Fruit fly (Drosophila melanogaster) whole organism, embryonic: Measurements from ENCODE around the gene ND-SGDH.
A peak's percentile ranks its signal among the peaks of the same experiment; 100 is the strongest.

Experiments
- Abd-B ChIP-seq: fragments of 200-800 bp; sonication (Bioruptor generic); optimal IDR thresholded peaks from 2 replicates; lab custom pipeline; 2018; ENCODE audit warnings: missing biosample characterization, mild to moderate bottlenecking, missing genetic modification characterization, moderate library complexity
- Bteb2 ChIP-seq: fragments of 200-800 bp; sonication (Bioruptor generic); optimal IDR thresholded peaks from 2 replicates; lab custom pipeline; 2016; ENCODE audit warnings: missing biosample characterization, missing genetic modification characterization
- CG11093 ChIP-seq: fragments of 200-800 bp; sonication (Bioruptor generic); IDR thresholded peaks from 3 replicates; pipeline ENCODE4 v1.3.6; 2022; ENCODE audit warnings: missing biosample characterization, missing genetic modification characterization
- CG12219 ChIP-seq: fragments of 200-800 bp; sonication (Bioruptor generic); optimal IDR thresholded peaks from 3 replicates; lab custom pipeline; 2018; ENCODE audit warnings: missing biosample characterization, mild to moderate bottlenecking, missing genetic modification characterization
- CG13123 ChIP-seq: fragments of 200-800 bp; sonication (Bioruptor generic); optimal IDR thresholded peaks from 2 replicates; lab custom pipeline; 2016; ENCODE audit warnings: missing biosample characterization, missing genetic modification characterization
- CG15601 ChIP-seq: fragments of 200-800 bp; sonication (Bioruptor generic); optimal IDR thresholded peaks from 3 replicates; lab custom pipeline; 2019; ENCODE audit warnings: missing biosample characterization, mild to moderate bottlenecking, missing genetic modification characterization, moderate library complexity
- CG15696 ChIP-seq: fragments of 200-800 bp; sonication (Bioruptor generic); optimal IDR thresholded peaks from 2 replicates; lab custom pipeline; 2019; ENCODE audit warnings: missing biosample characterization, mild to moderate bottlenecking, missing genetic modification characterization, moderate library complexity
- CG17359 ChIP-seq: fragments of 200-800 bp; sonication (Bioruptor generic); optimal IDR thresholded peaks from 3 replicates; lab custom pipeline; 2018; ENCODE audit warnings: missing biosample characterization, mild to moderate bottlenecking, missing genetic modification characterization, moderate library complexity
- CG18262 ChIP-seq: fragments of 200-800 bp; optimal IDR thresholded peaks from 3 replicates; lab custom pipeline; 2019; ENCODE audit warnings: missing biosample characterization, mild to moderate bottlenecking, missing genetic modification characterization, moderate library complexity
- CG2875 ChIP-seq: fragments of 200-800 bp; sonication (Bioruptor generic); optimal IDR thresholded peaks from 2 replicates; lab custom pipeline; 2017; ENCODE audit warnings: missing biosample characterization, mild to moderate bottlenecking, missing genetic modification characterization, missing genetic modification reagents
- CG30431 ChIP-seq: fragments of 200-800 bp; sonication (Bioruptor generic); optimal IDR thresholded peaks from 2 replicates; lab custom pipeline; 2017; ENCODE audit warnings: missing biosample characterization, missing genetic modification characterization
- CG31365 ChIP-seq: fragments of 200-800 bp; sonication (Bioruptor generic); optimal IDR thresholded peaks from 2 replicates; lab custom pipeline; 2018; ENCODE audit warnings: missing biosample characterization, mild to moderate bottlenecking, missing genetic modification characterization
- CG31441 ChIP-seq: fragments of 200-800 bp; sonication (Bioruptor generic); IDR thresholded peaks from 2 replicates; pipeline ENCODE4 v1.3.6; 2022; ENCODE audit warnings: missing biosample characterization, missing genetic modification characterization
- CG34422 ChIP-seq: fragments of 200-800 bp; sonication (Bioruptor generic); IDR thresholded peaks from 3 replicates; pipeline ENCODE4 v1.3.6; 2022; ENCODE audit warnings: missing biosample characterization, missing genetic modification characterization
- CG6683 ChIP-seq: fragments of 200-800 bp; sonication (Bioruptor generic); optimal IDR thresholded peaks from 2 replicates; lab custom pipeline; 2017; ENCODE audit warnings: missing biosample characterization, mild to moderate bottlenecking, missing genetic modification characterization, missing genetic modification reagents
- CG6854 ChIP-seq: fragments of 200-800 bp; sonication (Bioruptor generic); optimal IDR thresholded peaks from 3 replicates; lab custom pipeline; 2017; ENCODE audit warnings: missing biosample characterization, mild to moderate bottlenecking, missing genetic modification characterization
- CG7928 ChIP-seq: fragments of 200-800 bp; sonication (Bioruptor generic); optimal IDR thresholded peaks from 2 replicates; lab custom pipeline; 2017; ENCODE audit warnings: missing biosample characterization, mild to moderate bottlenecking, missing genetic modification characterization
- Dad ChIP-seq: fragments of 200-800 bp; sonication (Bioruptor generic); optimal IDR thresholded peaks from 3 replicates; lab custom pipeline; 2016; ENCODE audit warnings: missing biosample characterization, missing genetic modification characterization
- Dek ChIP-seq: fragments of 200-800 bp; sonication (Bioruptor generic); optimal IDR thresholded peaks from 3 replicates; lab custom pipeline; 2019; ENCODE audit warnings: missing biosample characterization, mild to moderate bottlenecking, missing genetic modification characterization, moderate library complexity
- Doc2 ChIP-seq: fragments of 200-800 bp; sonication (Bioruptor generic); IDR thresholded peaks from 2 replicates; pipeline ENCODE4 v1.3.6; 2022; ENCODE audit warnings: missing biosample characterization, missing genetic modification characterization
- Hr51 ChIP-seq, 2 experiments: fragments of 200-800 bp; sonication (Bioruptor generic); optimal IDR thresholded peaks; 2 replicates in 1 of 2; 3 replicates in 1 of 2; lab custom pipeline; 2016 to 2018; ENCODE audit warnings: missing biosample characterization in 2 of 2, missing genetic modification characterization in 2 of 2, mild to moderate bottlenecking in 1 of 2, moderate library complexity in 1 of 2
- Hr78 ChIP-seq, 2 experiments: fragments of 200-800 bp in 1 of 2; fragments of >200 bp in 1 of 2; sonication (Bioruptor generic) in 1 of 2; optimal IDR thresholded peaks; 2 replicates each; lab custom pipeline; 2017 to 2019; ENCODE audit warnings: missing biosample characterization in 2 of 2, missing genetic modification characterization in 2 of 2, mild to moderate bottlenecking in 1 of 2, moderate library complexity in 1 of 2
- Med ChIP-seq: fragments of 200-800 bp; sonication (Bioruptor generic); peaks from one replicate; lab custom pipeline; 2016; ENCODE audit warnings: missing biosample characterization, missing genetic modification characterization, mild to moderate bottlenecking, inconsistent platforms, moderate library complexity
- NC2β ChIP-seq: fragments of 200-800 bp; sonication (Bioruptor generic); optimal IDR thresholded peaks from 2 replicates; lab custom pipeline; 2016; ENCODE audit warnings: missing biosample characterization, missing genetic modification characterization
- Poxn ChIP-seq: fragments of 200-800 bp; sonication (Bioruptor generic); IDR thresholded peaks from 2 replicates; pipeline ENCODE4 v1.3.6; 2022; ENCODE audit warnings: missing biosample characterization, missing genetic modification characterization
- Tbp ChIP-seq: fragments of >200 bp; optimal IDR thresholded peaks from 2 replicates; lab custom pipeline; 2018; ENCODE audit warnings: missing biosample characterization, missing genetic modification characterization
- aop ChIP-seq: fragments of 200-800 bp; sonication (Bioruptor generic); IDR thresholded peaks from 2 replicates; pipeline ENCODE4 v1.3.6; 2022; ENCODE audit warnings: missing biosample characterization, missing genetic modification characterization
- bigmax ChIP-seq: fragments of 200-800 bp; sonication (Bioruptor generic); optimal IDR thresholded peaks from 2 replicates; lab custom pipeline; 2018; ENCODE audit warnings: missing biosample characterization, mild to moderate bottlenecking, missing genetic modification characterization
- chinmo ChIP-seq: fragments of 200-800 bp; sonication (Bioruptor generic); IDR thresholded peaks from 4 replicates; pipeline ENCODE4 v1.3.6; 2022; ENCODE audit warnings: missing biosample characterization, missing genetic modification characterization; ENCODE audit not compliant: partially characterized antibody
- croc ChIP-seq: fragments of 200-800 bp; sonication (Bioruptor generic); conservative IDR thresholded peaks from 3 replicates; pipeline ENCODE4 v1.3.6; 2022; ENCODE audit warnings: missing biosample characterization, missing genetic modification characterization
- danr ChIP-seq: fragments of 200-800 bp; sonication (Bioruptor generic); IDR thresholded peaks from 2 replicates; pipeline ENCODE4 v1.3.6; 2022; ENCODE audit warnings: missing biosample characterization, missing genetic modification characterization
- dmrt99B ChIP-seq: fragments of 200-800 bp; sonication (Bioruptor generic); optimal IDR thresholded peaks from 2 replicates; lab custom pipeline; 2018; ENCODE audit warnings: missing biosample characterization, mild to moderate bottlenecking, missing genetic modification characterization, moderate library complexity
- en ChIP-seq: fragments of 200-800 bp; sonication (Bioruptor generic); optimal IDR thresholded peaks from 2 replicates; lab custom pipeline; 2016; ENCODE audit warnings: missing biosample characterization, missing genetic modification characterization
- esg ChIP-seq: fragments of 200-800 bp; sonication (Bioruptor generic); conservative IDR thresholded peaks from 2 replicates; pipeline ENCODE4 v1.3.6; 2022; ENCODE audit warnings: missing biosample characterization, missing genetic modification characterization
- fd96Cb ChIP-seq: fragments of 200-800 bp; sonication (Bioruptor generic); optimal IDR thresholded peaks from 2 replicates; lab custom pipeline; 2018; ENCODE audit warnings: missing biosample characterization, mild to moderate bottlenecking, missing genetic modification characterization, moderate library complexity
- fru ChIP-seq: fragments of >200 bp; optimal IDR thresholded peaks from 2 replicates; lab custom pipeline; 2017
- gfzf ChIP-seq: fragments of 200-800 bp; sonication (Bioruptor generic); optimal IDR thresholded peaks from 2 replicates; lab custom pipeline; 2016; ENCODE audit warnings: missing biosample characterization, mild to moderate bottlenecking, missing genetic modification characterization, moderate library complexity
- h ChIP-seq: fragments of >200 bp; optimal IDR thresholded peaks from 2 replicates; lab custom pipeline; 2017
- hkb ChIP-seq, 2 experiments: fragments of 200-800 bp in 1 of 2; fragments of >200 bp in 1 of 2; sonication (Bioruptor generic) in 1 of 2; IDR thresholded peaks in 1 of 2; optimal IDR thresholded peaks in 1 of 2; 2 replicates each; pipeline versions ENCODE4 v1.3.6 to Lab custom; 2017 to 2022; ENCODE audit warnings: missing biosample characterization in 1 of 2, missing genetic modification characterization in 1 of 2
- insv ChIP-seq, 2 experiments: fragments of 200-800 bp; sonication (Bioruptor generic); optimal IDR thresholded peaks; 3 replicates each; lab custom pipeline; 2016 to 2018; ENCODE audit warnings: missing biosample characterization in 2 of 2, missing genetic modification characterization in 2 of 2
- maf-S ChIP-seq: fragments of 200-800 bp; sonication (Bioruptor generic); optimal IDR thresholded peaks from 2 replicates; lab custom pipeline; 2016; ENCODE audit warnings: missing biosample characterization, missing genetic modification characterization
- org-1 ChIP-seq: fragments of 200-800 bp; sonication (Bioruptor generic); optimal IDR thresholded peaks from 2 replicates; lab custom pipeline; 2017; ENCODE audit warnings: missing biosample characterization, missing genetic modification characterization
- pb ChIP-seq: fragments of 200-800 bp; sonication (Bioruptor generic); optimal IDR thresholded peaks from 3 replicates; lab custom pipeline; 2016; ENCODE audit warnings: missing biosample characterization, missing genetic modification characterization
- pzg ChIP-seq: fragments of 200-800 bp; sonication (Bioruptor generic); optimal IDR thresholded peaks from 3 replicates; lab custom pipeline; 2018; ENCODE audit warnings: missing biosample characterization, mild to moderate bottlenecking, missing genetic modification characterization, moderate library complexity
- run ChIP-seq: fragments of 200-800 bp; sonication (Bioruptor generic); optimal IDR thresholded peaks from 3 replicates; lab custom pipeline; 2018; ENCODE audit warnings: missing biosample characterization, mild to moderate bottlenecking, missing genetic modification characterization
- sim ChIP-seq: fragments of 200-800 bp; sonication (Bioruptor generic); IDR thresholded peaks from 2 replicates; pipeline ENCODE4 v1.3.6; 2022; ENCODE audit warnings: missing biosample characterization, missing genetic modification characterization
- slp2 ChIP-seq: fragments of 200-800 bp; sonication (Bioruptor generic); optimal IDR thresholded peaks from 2 replicates; lab custom pipeline; 2016; ENCODE audit warnings: missing biosample characterization, missing genetic modification characterization
- so ChIP-seq: fragments of 200-800 bp; sonication (Bioruptor generic); IDR thresholded peaks from 3 replicates; pipeline ENCODE4 v1.3.6; 2022; ENCODE audit warnings: missing biosample characterization, missing genetic modification characterization
- sob ChIP-seq: fragments of 200-800 bp; sonication (Bioruptor generic); IDR thresholded peaks from 2 replicates; pipeline ENCODE4 v1.3.6; 2022; ENCODE audit warnings: missing biosample characterization, missing genetic modification characterization
- tgo ChIP-seq: fragments of 200-800 bp; sonication (Bioruptor generic); IDR thresholded peaks from 3 replicates; pipeline ENCODE4 v1.3.6; 2022; ENCODE audit warnings: missing biosample characterization, missing genetic modification characterization
- tna ChIP-seq: fragments of 200-800 bp; sonication (Bioruptor generic); IDR thresholded peaks from 2 replicates; pipeline ENCODE4 v1.3.6; 2022; ENCODE audit warnings: missing biosample characterization, missing genetic modification characterization; ENCODE audit not compliant: partially characterized antibody

Gene ND-SGDH

dm6 chr3L:12162156-12162682 lies 23.8 kb upstream of the ND-SGDH start (continued):
- TF ChIP-seq maf-S (GFP tag; lab: Kevin White, UChicago): no peak
- no peak for TF ChIP-seq h (lab: Kevin White, UChicago)
- TF ChIP-seq CG12219 (GFP tag; lab: Kevin White, UChicago): no peak
- peak; percentile 83 for TF ChIP-seq Med (GFP tag; lab: Kevin White, UChicago)
- no peak for TF ChIP-seq insv (GFP tag; optimal IDR thresholded peaks at IDR 0.05; lab: Kevin White, UChicago)
- no peak for TF ChIP-seq CG31441
- no peak for TF ChIP-seq Doc2 (GFP tag; lab: Robert Waterston, UW)
- TF ChIP-seq fd96Cb (tag; lab: Kevin White, UChicago): no peak
- no peak for TF ChIP-seq croc
- TF ChIP-seq org-1: no peak
- no peak for TF ChIP-seq NC2β (GFP tag; lab: Kevin White, UChicago)
- no peak for TF ChIP-seq bigmax (GFP tag; lab: Kevin White, UChicago)
- TF ChIP-seq Poxn (GFP tag; lab: Robert Waterston, UW): no peak
- no peak for TF ChIP-seq CG18262 (tag; lab: Kevin White, UChicago)
- TF ChIP-seq hkb (optimal IDR thresholded peaks at IDR 0.05; lab: Kevin White, UChicago): no peak
- TF ChIP-seq hkb (GFP tag; IDR thresholded peaks at IDR 0.05; lab: Robert Waterston, UW): no peak
- TF ChIP-seq en: no peak
- no peak for TF ChIP-seq CG6683 (GFP tag; lab: Kevin White, UChicago)
- TF ChIP-seq CG34422 (GFP tag; lab: Robert Waterston, UW): no peak
- no peak for TF ChIP-seq CG11093 (GFP tag; lab: Robert Waterston, UW)
- TF ChIP-seq fru: no peak
- no peak for TF ChIP-seq Abd-B
- TF ChIP-seq aop (GFP tag; lab: Robert Waterston, UW): no peak
- peak; percentile 28; the same call in 1 of the 2 replicates for TF ChIP-seq tna (GFP tag; lab: Robert Waterston, UW)
- TF ChIP-seq Dek: no peak
- no peak for TF ChIP-seq gfzf (GFP tag; lab: Kevin White, UChicago)
- no peak for TF ChIP-seq Hr78 (GFP tag; optimal IDR thresholded peaks at IDR 0.05; lab: Kevin White, UChicago)
- TF ChIP-seq CG30431 (GFP tag; lab: Kevin White, UChicago): no peak
- no peak for TF ChIP-seq Hr51 (GFP tag; optimal IDR thresholded peaks at IDR 0.05; lab: Kevin White, UChicago)
- no peak for TF ChIP-seq CG31365 (tag; lab: Kevin White, UChicago)
- TF ChIP-seq pb (GFP tag; lab: Kevin White, UChicago): no peak
- no peak for TF ChIP-seq Bteb2 (GFP tag; lab: Kevin White, UChicago)
- no peak for TF ChIP-seq CG15696 (tag; lab: Kevin White, UChicago)
- TF ChIP-seq Tbp (GFP tag; lab: Kevin White, UChicago): no peak
- TF ChIP-seq so (GFP tag; lab: Robert Waterston, UW): 0 out of 3 replicates have a peak, but pooled peaks have one; percentile 3
- TF ChIP-seq sob: no peak
- no peak for TF ChIP-seq CG2875 (GFP tag; lab: Kevin White, UChicago)
- TF ChIP-seq esg: no peak
- no peak for TF ChIP-seq pzg (GFP tag; lab: Kevin White, UChicago)
- TF ChIP-seq CG13123: no peak
- TF ChIP-seq danr (GFP tag; lab: Robert Waterston, UW): no peak
- TF ChIP-seq slp2: no peak
- no peak for TF ChIP-seq Dad (GFP tag; lab: Kevin White, UChicago)
- TF ChIP-seq run (tag; lab: Kevin White, UChicago): no peak
- TF ChIP-seq sim (GFP tag; lab: Robert Waterston, UW): no peak
- no peak for TF ChIP-seq CG6854 (GFP tag; lab: Kevin White, UChicago)
- no peak for TF ChIP-seq tgo
- 0 out of 4 replicates have a peak, but pooled peaks have one; percentile 70 for TF ChIP-seq chinmo
- no peak for TF ChIP-seq dmrt99B (tag; lab: Kevin White, UChicago)
- peak; percentile 37 for TF ChIP-seq CG15601 (tag; lab: Kevin White, UChicago)
- no peak for TF ChIP-seq CG17359 (tag; lab: Kevin White, UChicago)
- no peak for TF ChIP-seq CG7928 (GFP tag; lab: Kevin White, UChicago)
